Fruit fly (Drosophila melanogaster) whole organism, embryonic: ENCODE measurements around the gene Mtpalpha.

Source experiments
- Atf6 ChIP-seq: fragments of 200-800 bp; sonication (Bioruptor generic); IDR thresholded peaks from 2 replicates; pipeline ENCODE4 v1.3.6; 2022; ENCODE audit warnings: missing biosample characterization, missing genetic modification characterization
- Bgb ChIP-seq: fragments of 200-800 bp; sonication (Bioruptor generic); IDR thresholded peaks from 2 replicates; pipeline ENCODE4 v1.3.6; 2022; ENCODE audit warnings: missing biosample characterization, missing genetic modification characterization; ENCODE audit not compliant: partially characterized antibody
- CG10147 ChIP-seq: fragments of 200-800 bp; sonication (Bioruptor generic); optimal IDR thresholded peaks from 2 replicates; lab custom pipeline; 2019; ENCODE audit warnings: missing biosample characterization, mild to moderate bottlenecking, missing genetic modification characterization, moderate library complexity
- CG13287 ChIP-seq: fragments of 200-800 bp; sonication (Bioruptor generic); IDR thresholded peaks from 2 replicates; pipeline ENCODE4 v1.3.6; 2022; ENCODE audit warnings: missing biosample characterization, missing genetic modification characterization; ENCODE audit not compliant: partially characterized antibody
- CG13296 ChIP-seq: fragments of 200-800 bp; sonication (Bioruptor generic); optimal IDR thresholded peaks from 3 replicates; lab custom pipeline; 2018; ENCODE audit warnings: missing biosample characterization, mild to moderate bottlenecking, missing genetic modification characterization
- CG13424 ChIP-seq: fragments of 200-800 bp; sonication (Bioruptor generic); optimal IDR thresholded peaks from 2 replicates; lab custom pipeline; 2019; ENCODE audit warnings: missing biosample characterization, mild to moderate bottlenecking, missing genetic modification characterization, moderate library complexity
- CG14965 ChIP-seq: fragments of 200-800 bp; sonication (Bioruptor generic); optimal IDR thresholded peaks from 2 replicates; lab custom pipeline; 2016; ENCODE audit warnings: missing biosample characterization, missing genetic modification characterization, borderline replicate concordance
- CG18764 ChIP-seq: fragments of 200-800 bp; sonication (Bioruptor generic); optimal IDR thresholded peaks from 3 replicates; lab custom pipeline; 2016; ENCODE audit warnings: missing biosample characterization, missing genetic modification characterization
- CG30020 ChIP-seq: fragments of 200-800 bp; optimal IDR thresholded peaks from 2 replicates; lab custom pipeline; 2019; ENCODE audit warnings: missing biosample characterization, mild to moderate bottlenecking, missing genetic modification characterization, moderate library complexity
- CG33557 ChIP-seq: fragments of 200-800 bp; sonication (Bioruptor generic); optimal IDR thresholded peaks from 2 replicates; lab custom pipeline; 2019; ENCODE audit warnings: missing biosample characterization, mild to moderate bottlenecking, missing genetic modification characterization, moderate library complexity
- CG42726 ChIP-seq: fragments of 200-800 bp; sonication (Bioruptor generic); IDR thresholded peaks from 2 replicates; pipeline ENCODE4 v1.3.6; 2022; ENCODE audit warnings: missing biosample characterization, missing genetic modification characterization; ENCODE audit not compliant: partially characterized antibody
- CG5180 ChIP-seq: fragments of 200-800 bp; sonication (Bioruptor generic); optimal IDR thresholded peaks from 3 replicates; lab custom pipeline; 2017; ENCODE audit warnings: missing biosample characterization, missing genetic modification characterization, mild to moderate bottlenecking, moderate library complexity, missing genetic modification reagents
- CG7928 ChIP-seq: fragments of 200-800 bp; sonication (Bioruptor generic); optimal IDR thresholded peaks from 2 replicates; lab custom pipeline; 2017; ENCODE audit warnings: missing biosample characterization, mild to moderate bottlenecking, missing genetic modification characterization
- CG9609 ChIP-seq: fragments of 200-800 bp; sonication (Bioruptor generic); optimal IDR thresholded peaks from 3 replicates; lab custom pipeline; 2016; ENCODE audit warnings: missing biosample characterization, missing genetic modification characterization
- D ChIP-seq, 2 experiments: fragments of 200-800 bp in 1 of 2; fragments of >200 bp in 1 of 2; sonication (Bioruptor generic) in 1 of 2; optimal IDR thresholded peaks; 2 replicates in 1 of 2; 3 replicates in 1 of 2; lab custom pipeline; 2017; ENCODE audit warnings: mild to moderate bottlenecking in 1 of 2, missing biosample characterization in 1 of 2, missing genetic modification characterization in 1 of 2, missing genetic modification reagents in 1 of 2
- Doc3 ChIP-seq: fragments of 200-800 bp; sonication (Bioruptor generic); IDR thresholded peaks from 3 replicates; pipeline ENCODE4 v1.3.6; 2022; ENCODE audit warnings: missing biosample characterization, missing genetic modification characterization; ENCODE audit not compliant: partially characterized antibody
- E2f1 ChIP-seq: fragments of 200-800 bp; sonication (Bioruptor generic); IDR thresholded peaks from 2 replicates; pipeline ENCODE4 v1.3.6; 2022; ENCODE audit warnings: missing biosample characterization, missing genetic modification characterization
- Gug ChIP-seq: fragments of 200-800 bp; sonication (Bioruptor generic); IDR thresholded peaks from 4 replicates; pipeline ENCODE4 v1.3.6; 2022; ENCODE audit warnings: missing biosample characterization, missing genetic modification characterization
- HHEX ChIP-seq: fragments of 200-800 bp; sonication (Bioruptor generic); optimal IDR thresholded peaks from 3 replicates; lab custom pipeline; 2017; ENCODE audit warnings: missing biosample characterization, mild to moderate bottlenecking, missing genetic modification characterization, missing genetic modification reagents
- Jarid2 ChIP-seq: fragments of 200-800 bp; sonication (Bioruptor generic); optimal IDR thresholded peaks from 3 replicates; lab custom pipeline; 2017; ENCODE audit warnings: mild to moderate bottlenecking, missing biosample characterization, missing genetic modification reagents, missing genetic modification characterization
- Lhr ChIP-seq: fragments of 200-800 bp; sonication (Bioruptor generic); optimal IDR thresholded peaks from 3 replicates; lab custom pipeline; 2017; ENCODE audit warnings: mild to moderate bottlenecking, missing biosample characterization, missing genetic modification reagents, missing genetic modification characterization
- Lim3 ChIP-seq: fragments of 200-800 bp; sonication (Bioruptor generic); IDR thresholded peaks from 2 replicates; pipeline ENCODE4 v1.3.6; 2022; ENCODE audit warnings: missing biosample characterization, missing genetic modification characterization
- Lpt ChIP-seq: fragments of >200 bp; optimal IDR thresholded peaks from 2 replicates; lab custom pipeline; 2018; ENCODE audit warnings: missing biosample characterization, missing genetic modification characterization
- NFAT ChIP-seq: fragments of 200-800 bp; sonication (Bioruptor generic); IDR thresholded peaks from 2 replicates; pipeline ENCODE4 v1.3.6; 2022; ENCODE audit warnings: missing biosample characterization, missing genetic modification characterization
- Nf-YB ChIP-seq: fragments of 200-800 bp; sonication (Bioruptor generic); optimal IDR thresholded peaks from 3 replicates; lab custom pipeline; 2019; ENCODE audit warnings: missing biosample characterization, mild to moderate bottlenecking, missing genetic modification characterization, moderate library complexity
- PHDP ChIP-seq: fragments of 200-800 bp; sonication (Bioruptor generic); optimal IDR thresholded peaks from 3 replicates; lab custom pipeline; 2018; ENCODE audit warnings: missing biosample characterization, mild to moderate bottlenecking, missing genetic modification characterization, moderate library complexity
- Xbp1 ChIP-seq: fragments of 200-800 bp; sonication (Bioruptor generic); optimal IDR thresholded peaks from 3 replicates; lab custom pipeline; 2016; ENCODE audit warnings: missing biosample characterization, mild to moderate bottlenecking, missing genetic modification characterization
- abd-A ChIP-seq: fragments of 200-800 bp; sonication (Bioruptor generic); optimal IDR thresholded peaks from 3 replicates; lab custom pipeline; 2019; ENCODE audit warnings: missing biosample characterization, mild to moderate bottlenecking, missing genetic modification characterization, moderate library complexity
- ac ChIP-seq: fragments of 200-800 bp; sonication (Bioruptor generic); optimal IDR thresholded peaks from 3 replicates; lab custom pipeline; 2017; ENCODE audit warnings: missing biosample characterization, mild to moderate bottlenecking, missing genetic modification characterization
- aop ChIP-seq: fragments of 200-800 bp; sonication (Bioruptor generic); IDR thresholded peaks from 2 replicates; pipeline ENCODE4 v1.3.6; 2022; ENCODE audit warnings: missing biosample characterization, missing genetic modification characterization
- ase ChIP-seq: fragments of 200-800 bp; sonication (Bioruptor generic); IDR thresholded peaks from 3 replicates; pipeline ENCODE4 v1.3.6; 2022; ENCODE audit warnings: missing biosample characterization, missing genetic modification characterization
- ato ChIP-seq: fragments of 200-800 bp; sonication (Bioruptor generic); IDR thresholded peaks from 2 replicates; pipeline ENCODE4 v1.3.6; 2022; ENCODE audit warnings: missing biosample characterization, missing genetic modification characterization; ENCODE audit not compliant: partially characterized antibody
- bab2 ChIP-seq: fragments of 200-800 bp; sonication (Bioruptor generic); optimal IDR thresholded peaks from 2 replicates; lab custom pipeline; 2016; ENCODE audit warnings: missing biosample characterization, missing genetic modification characterization
- crol ChIP-seq: fragments of 200-800 bp; sonication (Bioruptor generic); IDR thresholded peaks from 2 replicates; pipeline ENCODE4 v1.3.6; 2022; ENCODE audit warnings: missing biosample characterization, missing genetic modification characterization
- crp ChIP-seq, 2 experiments: fragments of 200-800 bp; sonication (Bioruptor generic); optimal IDR thresholded peaks; 2 replicates in 1 of 2; 3 replicates in 1 of 2; lab custom pipeline; 2017; ENCODE audit warnings: missing biosample characterization in 2 of 2, missing genetic modification characterization in 2 of 2, mild to moderate bottlenecking in 1 of 2, moderate library complexity in 1 of 2
- esg ChIP-seq: fragments of 200-800 bp; sonication (Bioruptor generic); conservative IDR thresholded peaks from 2 replicates; pipeline ENCODE4 v1.3.6; 2022; ENCODE audit warnings: missing biosample characterization, missing genetic modification characterization
- eyg ChIP-seq: fragments of 200-800 bp; sonication (Bioruptor generic); optimal IDR thresholded peaks from 3 replicates; lab custom pipeline; 2016; ENCODE audit warnings: missing biosample characterization, missing genetic modification characterization
- her ChIP-seq: fragments of 200-800 bp; sonication (Bioruptor generic); optimal IDR thresholded peaks from 2 replicates; lab custom pipeline; 2016; ENCODE audit warnings: missing biosample characterization, missing genetic modification characterization
- mirr ChIP-seq: fragments of 200-800 bp; sonication (Bioruptor generic); optimal IDR thresholded peaks from 3 replicates; lab custom pipeline; 2018; ENCODE audit warnings: missing biosample characterization, mild to moderate bottlenecking, missing genetic modification characterization
- nerfin-2 ChIP-seq: fragments of 200-800 bp; sonication (Bioruptor generic); IDR thresholded peaks from 2 replicates; pipeline ENCODE4 v1.3.6; 2022; ENCODE audit warnings: missing biosample characterization, missing genetic modification characterization; ENCODE audit not compliant: partially characterized antibody
- pb ChIP-seq: fragments of 200-800 bp; sonication (Bioruptor generic); optimal IDR thresholded peaks from 3 replicates; lab custom pipeline; 2016; ENCODE audit warnings: missing biosample characterization, missing genetic modification characterization
- pfk ChIP-seq: fragments of 200-800 bp; sonication (Bioruptor generic); optimal IDR thresholded peaks from 2 replicates; lab custom pipeline; 2018; ENCODE audit warnings: missing biosample characterization, mild to moderate bottlenecking, missing genetic modification characterization, moderate library complexity
- shn ChIP-seq: fragments of 200-800 bp; sonication (Bioruptor generic); optimal IDR thresholded peaks from 3 replicates; lab custom pipeline; 2016; ENCODE audit warnings: missing biosample characterization, missing genetic modification characterization
- sob ChIP-seq: fragments of 200-800 bp; sonication (Bioruptor generic); IDR thresholded peaks from 2 replicates; pipeline ENCODE4 v1.3.6; 2022; ENCODE audit warnings: missing biosample characterization, missing genetic modification characterization
- stwl ChIP-seq: fragments of 200-800 bp; sonication (Bioruptor generic); optimal IDR thresholded peaks from 3 replicates; lab custom pipeline; 2018; ENCODE audit warnings: missing biosample characterization, mild to moderate bottlenecking, missing genetic modification characterization, moderate library complexity
- tio ChIP-seq: fragments of 200-800 bp; sonication (Bioruptor generic); optimal IDR thresholded peaks from 2 replicates; lab custom pipeline; 2017; ENCODE audit warnings: missing biosample characterization, missing genetic modification characterization, inconsistent platforms
- trem ChIP-seq: fragments of 200-800 bp; optimal IDR thresholded peaks from 3 replicates; lab custom pipeline; 2019; ENCODE audit warnings: missing biosample characterization, mild to moderate bottlenecking, missing genetic modification characterization, moderate library complexity
- trh ChIP-seq: fragments of 200-800 bp; sonication (Bioruptor generic); optimal IDR thresholded peaks from 2 replicates; lab custom pipeline; 2016; ENCODE audit warnings: missing biosample characterization, missing genetic modification characterization

Gene Mtpalpha

DNA sequence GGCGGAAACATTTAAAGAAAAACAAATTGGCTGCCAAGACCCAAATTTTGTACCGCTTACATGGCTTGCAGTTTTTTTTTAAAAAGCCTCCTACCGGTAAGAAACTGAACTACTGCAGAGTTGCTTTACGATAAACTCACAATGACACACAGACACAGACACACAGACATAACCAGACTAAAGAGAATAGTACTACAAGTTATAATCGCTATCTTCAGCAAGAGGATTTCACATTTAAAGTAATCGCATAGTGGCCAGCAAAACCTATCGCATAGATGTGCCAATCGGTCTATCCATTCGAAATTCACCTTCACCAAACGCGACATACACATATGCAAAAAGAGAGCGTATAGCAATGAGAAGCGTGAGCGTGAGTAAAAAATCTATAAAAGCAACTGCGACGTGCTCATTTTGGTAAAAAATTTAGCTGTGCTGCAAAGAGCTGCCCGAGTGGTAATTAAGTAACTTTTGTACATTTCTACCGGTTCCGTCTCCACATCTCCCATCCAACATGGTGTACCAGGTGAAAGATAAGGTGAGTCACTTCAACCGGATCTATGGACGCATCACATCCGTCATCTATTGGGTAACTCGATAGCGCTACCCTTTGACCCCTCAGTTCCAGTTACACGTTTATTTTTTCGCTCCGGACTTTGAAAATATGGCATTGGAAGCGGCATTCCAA lies 36.6 kb upstream of the Mtpalpha start, which contains the start of gene Trx2 (continued):
- peak; percentile 61; the same call in 1 of the 2 replicates for TF ChIP-seq CG42726 (GFP tag; lab: Robert Waterston, UW)
- TF ChIP-seq Lpt (GFP tag; lab: Kevin White, UChicago): no peak
- no peak for TF ChIP-seq bab2 (GFP tag; lab: Kevin White, UChicago)
- TF ChIP-seq NFAT (GFP tag; lab: Robert Waterston, UW): peak; percentile 63
- no peak for TF ChIP-seq Lim3 (GFP tag; lab: Robert Waterston, UW)
- TF ChIP-seq HHEX: peak; percentile 35
- no peak for TF ChIP-seq CG14965 (GFP tag; lab: Kevin White, UChicago)
- peak; percentile 67 for TF ChIP-seq mirr
- TF ChIP-seq pfk: peak; percentile 9
- no peak for TF ChIP-seq trh (GFP tag; lab: Kevin White, UChicago)
- no peak for TF ChIP-seq Gug (GFP tag; lab: Robert Waterston, UW)
- TF ChIP-seq CG13424 (tag; lab: Kevin White, UChicago): no peak
- TF ChIP-seq D (optimal IDR thresholded peaks at IDR 0.05; lab: Kevin White, UChicago): no peak
- no peak for TF ChIP-seq D (GFP tag; optimal IDR thresholded peaks at IDR 0.05; lab: Kevin White, UChicago)
- TF ChIP-seq shn (GFP tag; lab: Kevin White, UChicago): no peak
- no peak for TF ChIP-seq eyg
- no peak for TF ChIP-seq CG33557 (GFP tag; lab: Kevin White, UChicago)
- TF ChIP-seq CG30020: no peak
- TF ChIP-seq Atf6 (GFP tag; lab: Robert Waterston, UW): peak; percentile 51; the same call in 1 of the 2 replicates
- TF ChIP-seq Jarid2 (GFP tag; lab: Kevin White, UChicago): peak; percentile 84
- peak; percentile 50; the same call in 1 of the 2 replicates for TF ChIP-seq sob (GFP tag; lab: Robert Waterston, UW)
- peak; percentile 18 for TF ChIP-seq PHDP (tag; lab: Kevin White, UChicago)
- TF ChIP-seq aop (GFP tag; lab: Robert Waterston, UW): 0 out of 2 replicates have a peak, but pooled peaks have one; percentile 42
- TF ChIP-seq crol (GFP tag; lab: Robert Waterston, UW): no peak
- TF ChIP-seq CG7928 (GFP tag; lab: Kevin White, UChicago): no peak
- no peak for TF ChIP-seq CG13287
- no peak for TF ChIP-seq ase (GFP tag; lab: Robert Waterston, UW)
- TF ChIP-seq abd-A (tag; lab: Kevin White, UChicago): peak; percentile 62
- TF ChIP-seq Lhr (GFP tag; lab: Kevin White, UChicago): no peak
- TF ChIP-seq CG18764 (GFP tag; lab: Kevin White, UChicago): no peak
- TF ChIP-seq esg (GFP tag; lab: Robert Waterston, UW): no peak
- no peak for TF ChIP-seq crp (GFP tag; optimal IDR thresholded peaks at IDR 0.05; lab: Kevin White, UChicago)
- TF ChIP-seq CG9609 (GFP tag; lab: Kevin White, UChicago): no peak
- TF ChIP-seq ato (GFP tag; lab: Robert Waterston, UW): no peak
- no peak for TF ChIP-seq nerfin-2 (GFP tag; lab: Robert Waterston, UW)
- TF ChIP-seq stwl (tag; lab: Kevin White, UChicago): no peak
- no peak for TF ChIP-seq pb
- TF ChIP-seq Bgb (GFP tag; lab: Robert Waterston, UW): peak; percentile 57; the same call in 1 of the 2 replicates
- no peak for TF ChIP-seq Xbp1 (GFP tag; lab: Kevin White, UChicago)
- TF ChIP-seq CG13296: peak; percentile 26
- TF ChIP-seq tio (GFP tag; lab: Kevin White, UChicago): no peak
- peak; percentile 55; the same call in 2 of the 3 replicates for TF ChIP-seq Doc3 (GFP tag; lab: Robert Waterston, UW)
- peak; percentile 7 for TF ChIP-seq ac (GFP tag; lab: Kevin White, UChicago)
- no peak for TF ChIP-seq CG5180
- TF ChIP-seq trem (tag; lab: Kevin White, UChicago): no peak
- TF ChIP-seq E2f1 (GFP tag; lab: Robert Waterston, UW): no peak
- TF ChIP-seq CG10147 (GFP tag; lab: Kevin White, UChicago): no peak
- TF ChIP-seq Nf-YB (GFP tag; lab: Kevin White, UChicago): no peak
- peak; percentile 13 for TF ChIP-seq her (GFP tag; lab: Kevin White, UChicago)
